Worm (Caenorhabditis elegans): Measurements from ENCODE around the gene Y43E12A.2.
A peak's percentile ranks its signal among the peaks of the same experiment; 100 is the strongest.

Y43E12A.2 gene

ce11 chrIV:10958230-10958588 lies 23.7 kb upstream of the Y43E12A.2 start, which contains the start of gene sri-19:
TSS of gene sri-19 (plus strand) at chrIV:10958372.
- TF ChIP-seq madf-5 (GFP tag; IDR thresholded peaks at IDR 0.05) (no peak), set-16 (GFP tag; IDR thresholded peaks at IDR 0.05) (no peak), lin-39 (tag; optimal IDR thresholded peaks at IDR 0.05) (no peak), arid-1 (GFP tag; conservative IDR thresholded peaks at IDR 0.05) (no peak), snpc-1.2 (GFP tag; IDR thresholded peaks at IDR 0.05) (no peak), ztf-11 (tag; optimal IDR thresholded peaks at IDR 0.05) (no peak), Y75B8A.6 (GFP tag; IDR thresholded peaks at IDR 0.05) (no peak), F44E2.7 (GFP tag; IDR thresholded peaks at IDR 0.05) (no peak), daf-8 (GFP tag; IDR thresholded peaks at IDR 0.05) (no peak), lin-15B (tag; optimal IDR thresholded peaks at IDR 0.05) (no peak), pha-4 (GFP tag; IDR thresholded peaks at IDR 0.05) (no peak), pha-4 (tag; optimal IDR thresholded peaks at IDR 0.05) (no peak), ceh-28 (tag; optimal IDR thresholded peaks at IDR 0.05) (no peak), nhr-11 (tag; optimal IDR thresholded peaks at IDR 0.05) (no peak)

- no peak for TF ChIP-seq aha-1 (tag)
- no peak for TF ChIP-seq sdz-12 (GFP tag; optimal IDR thresholded peaks at IDR 0.05)
- TF ChIP-seq daf-19 (GFP tag; conservative IDR thresholded peaks at IDR 0.05): no peak
- no peak for TF ChIP-seq hlh-11 (tag; optimal IDR thresholded peaks at IDR 0.05)
- peak; percentile 24 for TF ChIP-seq nhr-77 (tag; optimal IDR thresholded peaks at IDR 0.05)
- TF ChIP-seq dpl-1 (GFP tag; optimal IDR thresholded peaks at IDR 0.05): no peak
- TF ChIP-seq ceh-82 (tag; optimal IDR thresholded peaks at IDR 0.05): no peak
- no peak for TF ChIP-seq fkh-10 (GFP tag; optimal IDR thresholded peaks at IDR 0.05)
- TF ChIP-seq lin-39 (tag; optimal IDR thresholded peaks at IDR 0.05): no peak
- TF ChIP-seq nhr-10 (tag; optimal IDR thresholded peaks at IDR 0.05): no peak
- TF ChIP-seq madf-9 (GFP tag; conservative IDR thresholded peaks at IDR 0.05): no peak
- TF ChIP-seq hmg-1.1 (GFP tag; IDR thresholded peaks at IDR 0.05): no peak
- TF ChIP-seq F37D6.2 (tag; optimal IDR thresholded peaks at IDR 0.05): no peak
- no peak for TF ChIP-seq ces-1 (GFP tag; optimal IDR thresholded peaks at IDR 0.05)
- TF ChIP-seq ceh-20 (GFP tag; IDR thresholded peaks at IDR 0.05): no peak
- no peak for TF ChIP-seq ctbp-1 (GFP tag; IDR thresholded peaks at IDR 0.05)
- peak; percentile 12 for TF ChIP-seq mxl-3 (GFP tag; optimal IDR thresholded peaks at IDR 0.05)
- no peak for TF ChIP-seq cey-2 (tag; optimal IDR thresholded peaks at IDR 0.05; ENCODE audit: borderline replicate concordance, insufficient read depth)
- TF ChIP-seq zip-11 (GFP tag; IDR thresholded peaks at IDR 0.05): no peak
- peak; percentile 56 for TF ChIP-seq nhr-28 (tag; optimal IDR thresholded peaks at IDR 0.05)
- no peak for TF ChIP-seq ZK546.5 (tag; optimal IDR thresholded peaks at IDR 0.05)
- TF ChIP-seq lin-38 (GFP tag; IDR thresholded peaks at IDR 0.05): no peak
- TF ChIP-seq skn-1 (tag; optimal IDR thresholded peaks at IDR 0.05): no peak
- TF ChIP-seq unc-62 (GFP tag; optimal IDR thresholded peaks at IDR 0.05 in 1 of 2): no peak
- TF ChIP-seq unc-62 (tag; optimal IDR thresholded peaks at IDR 0.05): no peak
- TF ChIP-seq egl-43 (GFP tag; IDR thresholded peaks at IDR 0.05): no peak
- TF ChIP-seq mdl-1 (tag; optimal IDR thresholded peaks at IDR 0.05): peak in 1 of 2 experiments; percentile 1
- TF ChIP-seq arid-1 (GFP tag; conservative IDR thresholded peaks at IDR 0.05): no peak
- no peak for TF ChIP-seq F44E2.7 (GFP tag; IDR thresholded peaks at IDR 0.05)
- no peak for TF ChIP-seq mep-1 (tag; optimal IDR thresholded peaks at IDR 0.05)
- no peak for TF ChIP-seq zfp-2 (tag; optimal IDR thresholded peaks at IDR 0.05)
- TF ChIP-seq T20F7.1 (GFP tag; optimal IDR thresholded peaks at IDR 0.05): no peak
- TF ChIP-seq snpc-4 (tag; optimal IDR thresholded peaks at IDR 0.05): no peak
- no peak for TF ChIP-seq mxl-2 (GFP tag; conservative IDR thresholded peaks at IDR 0.05)
- no peak for TF ChIP-seq mes-2 (tag; optimal IDR thresholded peaks at IDR 0.05; ENCODE audit: poor library complexity, severe bottlenecking)
- no peak for TF ChIP-seq ztf-7 (tag; optimal IDR thresholded peaks at IDR 0.05)
- TF ChIP-seq nhr-48 (tag; optimal IDR thresholded peaks at IDR 0.05): peak; percentile 50
- no peak for TF ChIP-seq php-3 (GFP tag; IDR thresholded peaks at IDR 0.05)
- TF ChIP-seq aly-2 (tag; optimal IDR thresholded peaks at IDR 0.05): no peak
- no peak for TF ChIP-seq nhr-6 (tag; optimal IDR thresholded peaks at IDR 0.05)
- no peak for TF ChIP-seq zfp-3 (GFP tag; conservative IDR thresholded peaks at IDR 0.05)
- no peak for TF ChIP-seq lin-29 (GFP tag; IDR thresholded peaks at IDR 0.05)
Measured at ce11 chrIV:10964688-10965087, 17.2 kb upstream of the Y43E12A.2 start.

Data from whole organism, L4 larva.